Fruit fly (Drosophila melanogaster) whole organism, wandering third instar larva: Measurements from ENCODE around the gene Ir68a.

ENCODE experiments used
- Abd-B ChIP-seq: fragments of >200 bp; optimal IDR thresholded peaks from 2 replicates; lab custom pipeline; 2017; ENCODE audit warnings: missing biosample characterization, missing genetic modification characterization
- CG9705 ChIP-seq: fragments of 200-800 bp; sonication (Bioruptor generic); optimal IDR thresholded peaks from 2 replicates; lab custom pipeline; 2018; ENCODE audit warnings: missing biosample characterization, mild to moderate bottlenecking, missing genetic modification characterization
- CrebA ChIP-seq: fragments of 200-800 bp; sonication (Bioruptor generic); optimal IDR thresholded peaks from 2 replicates; lab custom pipeline; 2016; ENCODE audit warnings: missing biosample characterization, mild to moderate bottlenecking, missing genetic modification characterization, borderline replicate concordance
- Dfd ChIP-seq: fragments of >200 bp; optimal IDR thresholded peaks from 2 replicates; lab custom pipeline; 2017; ENCODE audit warnings: missing biosample characterization, missing genetic modification characterization
- Dif ChIP-seq: fragments of 200-275, 200-300 bp; sonication (Bioruptor generic); optimal IDR thresholded peaks from 2 replicates; lab custom pipeline; 2018; ENCODE audit warnings: missing biosample characterization, missing genetic modification characterization; ENCODE audit not compliant: partially characterized antibody
- GATAd ChIP-seq: sonication (Bioruptor generic); optimal IDR thresholded peaks from 2 replicates; lab custom pipeline; 2016; ENCODE audit warnings: missing biosample characterization, missing genetic modification characterization
- HLH106 ChIP-seq: fragments of 200-800 bp; optimal IDR thresholded peaks from 3 replicates; lab custom pipeline; 2019; ENCODE audit warnings: missing biosample characterization, mild to moderate bottlenecking, missing genetic modification characterization, moderate library complexity
- Hnf4 ChIP-seq: fragments of 200-800 bp; sonication (Bioruptor generic); optimal IDR thresholded peaks from 2 replicates; lab custom pipeline; 2016; ENCODE audit warnings: missing biosample characterization, mild to moderate bottlenecking, missing genetic modification characterization
- Hr78 ChIP-seq: fragments of >200 bp; optimal IDR thresholded peaks from 2 replicates; lab custom pipeline; 2017; ENCODE audit warnings: missing biosample characterization, missing genetic modification characterization
- Jra ChIP-seq: sonication (Bioruptor generic); optimal IDR thresholded peaks from 2 replicates; lab custom pipeline; 2016; ENCODE audit warnings: missing biosample characterization, missing genetic modification characterization
- Mio ChIP-seq: sonication (Bioruptor generic); optimal IDR thresholded peaks from 2 replicates; lab custom pipeline; 2016; ENCODE audit warnings: missing biosample characterization, missing genetic modification characterization
- Myc ChIP-seq: fragments of >200 bp; optimal IDR thresholded peaks from 2 replicates; lab custom pipeline; 2017
- N ChIP-seq: fragments of >200 bp; optimal IDR thresholded peaks from 2 replicates; lab custom pipeline; 2018; ENCODE audit warnings: missing biosample characterization, missing external identifiers, missing genetic modification characterization
- OdsH ChIP-seq: fragments of 200-800 bp; sonication (Bioruptor generic); optimal IDR thresholded peaks from 2 replicates; lab custom pipeline; 2016; ENCODE audit warnings: missing biosample characterization, mild to moderate bottlenecking, missing genetic modification characterization
- Rel ChIP-seq, 2 experiments: fragments of 200-800 bp; sonication (Bioruptor generic) in 1 of 2; optimal IDR thresholded peaks; 2 replicates in 1 of 2; 3 replicates in 1 of 2; lab custom pipeline; 2016 to 2019; ENCODE audit warnings: mild to moderate bottlenecking in 2 of 2, missing biosample characterization in 2 of 2, missing genetic modification characterization in 2 of 2, moderate library complexity in 1 of 2
- Sp1 ChIP-seq: fragments of 200-800 bp; sonication (Bioruptor generic); optimal IDR thresholded peaks from 3 replicates; lab custom pipeline; 2019; ENCODE audit warnings: missing biosample characterization, mild to moderate bottlenecking, missing genetic modification characterization, moderate library complexity
- Vsx2 ChIP-seq: fragments of 200-300, 225-300 bp; sonication (Bioruptor generic); optimal IDR thresholded peaks from 2 replicates; lab custom pipeline; 2018; ENCODE audit warnings: missing biosample characterization, missing genetic modification characterization; ENCODE audit not compliant: partially characterized antibody
- br ChIP-seq: fragments of 200-800 bp; sonication (Bioruptor generic); optimal IDR thresholded peaks from 2 replicates; lab custom pipeline; 2016; ENCODE audit warnings: missing biosample characterization, missing genetic modification characterization
- dmrt93B ChIP-seq: fragments of 200-800 bp; sonication (Bioruptor generic); optimal IDR thresholded peaks from 2 replicates; lab custom pipeline; 2018; ENCODE audit warnings: missing biosample characterization, mild to moderate bottlenecking, missing genetic modification characterization
- ey ChIP-seq: fragments of 200-800 bp; sonication (Bioruptor generic); optimal IDR thresholded peaks from 2 replicates; lab custom pipeline; 2016; ENCODE audit warnings: missing biosample characterization, missing genetic modification characterization
- foxo ChIP-seq, 2 experiments: fragments of 200-800 bp; sonication (Bioruptor generic); optimal IDR thresholded peaks; 2 replicates in 1 of 2; 3 replicates in 1 of 2; lab custom pipeline; 2016 to 2017; ENCODE audit warnings: missing biosample characterization in 2 of 2, missing genetic modification characterization in 2 of 2
- fru ChIP-seq: fragments of 200-800 bp; sonication (Bioruptor generic); optimal IDR thresholded peaks from 3 replicates; lab custom pipeline; 2016; ENCODE audit warnings: missing biosample characterization, mild to moderate bottlenecking, missing genetic modification characterization
- h ChIP-seq: fragments of 200-800 bp; sonication (Bioruptor generic); optimal IDR thresholded peaks from 3 replicates; lab custom pipeline; 2016; ENCODE audit warnings: missing biosample characterization, mild to moderate bottlenecking, missing genetic modification characterization
- jim ChIP-seq: fragments of 175-275, 200-325 bp; sonication (Bioruptor generic); optimal IDR thresholded peaks from 2 replicates; lab custom pipeline; 2016; ENCODE audit warnings: missing biosample characterization, mild to moderate bottlenecking, missing genetic modification characterization
- lola ChIP-seq: fragments of >200 bp; optimal IDR thresholded peaks from 2 replicates; lab custom pipeline; 2017; ENCODE audit warnings: missing biosample characterization, missing genetic modification characterization
- pan ChIP-seq: fragments of >200 bp; optimal IDR thresholded peaks from 2 replicates; lab custom pipeline; 2017
- psq ChIP-seq: fragments of 200-800 bp; sonication (Bioruptor generic); optimal IDR thresholded peaks from 3 replicates; lab custom pipeline; 2017; ENCODE audit warnings: missing biosample characterization, mild to moderate bottlenecking, missing genetic modification characterization, moderate library complexity
- rgr ChIP-seq: fragments of 200-800 bp; sonication (Bioruptor generic); optimal IDR thresholded peaks from 3 replicates; lab custom pipeline; 2016; ENCODE audit warnings: missing biosample characterization, mild to moderate bottlenecking, missing genetic modification characterization
- sage ChIP-seq: fragments of 200-800 bp; sonication (Bioruptor generic); optimal IDR thresholded peaks from 2 replicates; lab custom pipeline; 2016; ENCODE audit warnings: missing biosample characterization, mild to moderate bottlenecking, missing genetic modification characterization
- sv ChIP-seq: fragments of 200-800 bp; sonication (Bioruptor generic); optimal IDR thresholded peaks from 3 replicates; lab custom pipeline; 2016; ENCODE audit warnings: missing biosample characterization, missing genetic modification characterization
- tai ChIP-seq: sonication (Bioruptor generic); optimal IDR thresholded peaks from 2 replicates; lab custom pipeline; 2016; ENCODE audit warnings: missing biosample characterization, missing genetic modification characterization
- usp ChIP-seq: fragments of >200 bp; optimal IDR thresholded peaks from 2 replicates; lab custom pipeline; 2017; ENCODE audit warnings: missing biosample characterization, missing genetic modification characterization
- woc ChIP-seq: sonication (Bioruptor generic); optimal IDR thresholded peaks from 2 replicates; lab custom pipeline; 2016; ENCODE audit warnings: missing biosample characterization, mild to moderate bottlenecking, missing genetic modification characterization

The Ir68a gene

dm6 chr3L:11280574-11281135 lies 44.6 kb upstream of the Ir68a start:
- no peak for TF ChIP-seq Abd-B
- TF ChIP-seq N (GFP tag; lab: Kevin White, UChicago) = no peak
- no peak for TF ChIP-seq ey (GFP tag; lab: Kevin White, UChicago)
- TF ChIP-seq br = no peak
- TF ChIP-seq Dif (GFP tag; lab: Kevin White, UChicago) = no peak
- no peak for TF ChIP-seq sage
- TF ChIP-seq h (GFP tag; lab: Kevin White, UChicago) = no peak
- no peak for TF ChIP-seq Jra (GFP tag; lab: Kevin White, UChicago)
- no peak for TF ChIP-seq OdsH (GFP tag; lab: Kevin White, UChicago)
- TF ChIP-seq Rel (GFP tag; optimal IDR thresholded peaks at IDR 0.05; lab: Kevin White, UChicago) = peak; percentile 13
- no peak for TF ChIP-seq Rel (tag; optimal IDR thresholded peaks at IDR 0.05; lab: Kevin White, UChicago)
- TF ChIP-seq rgr (GFP tag; lab: Kevin White, UChicago) = no peak
- peak; percentile 66 for TF ChIP-seq Vsx2
- TF ChIP-seq Hr78 = no peak
- TF ChIP-seq woc (GFP tag; lab: Kevin White, UChicago) = peak; percentile 15
- no peak for TF ChIP-seq Dfd (GFP tag; lab: Kevin White, UChicago)
- TF ChIP-seq foxo (GFP tag; optimal IDR thresholded peaks at IDR 0.05; lab: Kevin White, UChicago) = no peak
- TF ChIP-seq psq = no peak
- TF ChIP-seq Sp1 = no peak
- no peak for TF ChIP-seq CG9705 (GFP tag; lab: Kevin White, UChicago)
- TF ChIP-seq CrebA (GFP tag; lab: Kevin White, UChicago) = peak; percentile 10
- TF ChIP-seq fru = peak; percentile 16
- no peak for TF ChIP-seq Hnf4 (GFP tag; lab: Kevin White, UChicago)
- TF ChIP-seq, all 38 proteins: peak for 5

dm6 chr3L:11279321-11279827 lies 43.4 kb upstream of the Ir68a start:
- TF ChIP-seq Rel (GFP tag; optimal IDR thresholded peaks at IDR 0.05; lab: Kevin White, UChicago) (no peak), Rel (tag; optimal IDR thresholded peaks at IDR 0.05; lab: Kevin White, UChicago) (peak; percentile 62), Myc (lab: Kevin White, UChicago) (no peak)

- TF ChIP-seq h (GFP tag; lab: Kevin White, UChicago) (no peak), Vsx2 (no peak), Hnf4 (GFP tag; lab: Kevin White, UChicago) (no peak), Sp1 (no peak), sv (GFP tag; lab: Kevin White, UChicago) (no peak), br (no peak), tai (GFP tag; lab: Kevin White, UChicago) (no peak), OdsH (GFP tag; lab: Kevin White, UChicago) (no peak), Jra (GFP tag; lab: Kevin White, UChicago) (no peak), N (GFP tag; lab: Kevin White, UChicago) (no peak)
Measured at dm6 chr3L:11278448-11279320, 42.7 kb upstream of the Ir68a start.

- TF ChIP-seq HLH106 (tag; lab: Kevin White, UChicago) (no peak), h (GFP tag; lab: Kevin White, UChicago) (no peak), dmrt93B (GFP tag; lab: Kevin White, UChicago) (no peak), Hnf4 (GFP tag; lab: Kevin White, UChicago) (no peak), rgr (GFP tag; lab: Kevin White, UChicago) (no peak), jim (GFP tag; lab: Kevin White, UChicago) (no peak), Vsx2 (no peak), Abd-B (no peak), pan (no peak), Myc (lab: Kevin White, UChicago) (no peak), Hr78 (no peak), sage (no peak), GATAd (GFP tag; lab: Kevin White, UChicago) (no peak), lola (GFP tag; lab: Kevin White, UChicago) (no peak), fru (no peak), Mio (GFP tag; lab: Kevin White, UChicago) (no peak), psq (no peak), CG9705 (GFP tag; lab: Kevin White, UChicago) (no peak), usp (GFP tag; lab: Kevin White, UChicago) (no peak)
Measured at dm6 chr3L:11276020-11276419, 40.0 kb upstream of the Ir68a start.
